Fruit fly (Drosophila melanogaster) whole organism, embryonic: ENCODE results near the gene CG32681.

Experiments used
- Abd-B ChIP-seq: fragments of 200-800 bp; sonication (Bioruptor generic); optimal IDR thresholded peaks from 2 replicates; lab custom pipeline; 2018; ENCODE audit warnings: missing biosample characterization, mild to moderate bottlenecking, missing genetic modification characterization, moderate library complexity
- Atf3 ChIP-seq: fragments of 200-800 bp; sonication (Bioruptor generic); optimal IDR thresholded peaks from 3 replicates; lab custom pipeline; 2016; ENCODE audit warnings: missing biosample characterization, missing genetic modification characterization
- Atf6 ChIP-seq: fragments of 200-800 bp; sonication (Bioruptor generic); IDR thresholded peaks from 2 replicates; pipeline ENCODE4 v1.3.6; 2022; ENCODE audit warnings: missing biosample characterization, missing genetic modification characterization
- Bteb2 ChIP-seq: fragments of 200-800 bp; sonication (Bioruptor generic); optimal IDR thresholded peaks from 2 replicates; lab custom pipeline; 2016; ENCODE audit warnings: missing biosample characterization, missing genetic modification characterization
- C15 ChIP-seq: fragments of 200-800 bp; sonication (Bioruptor generic); IDR thresholded peaks from 3 replicates; pipeline ENCODE4 v1.3.6; 2022; ENCODE audit warnings: missing biosample characterization, missing genetic modification characterization
- CG10462 ChIP-seq: fragments of 200-800 bp; sonication (Bioruptor generic); optimal IDR thresholded peaks from 2 replicates; lab custom pipeline; 2016; ENCODE audit warnings: missing biosample characterization, missing genetic modification characterization
- CG11085 ChIP-seq: fragments of 200-800 bp; sonication (Bioruptor generic); IDR thresholded peaks from 2 replicates; pipeline ENCODE4 v1.3.6; 2022; ENCODE audit warnings: missing biosample characterization, missing genetic modification characterization
- CG12104 ChIP-seq: fragments of 200-800 bp; sonication (Bioruptor generic); optimal IDR thresholded peaks from 3 replicates; lab custom pipeline; 2016; ENCODE audit warnings: missing biosample characterization, missing genetic modification characterization
- CG12659 ChIP-seq: fragments of 200-800 bp; sonication (Bioruptor generic); optimal IDR thresholded peaks from 3 replicates; lab custom pipeline; 2017; ENCODE audit warnings: mild to moderate bottlenecking, missing biosample characterization, missing genetic modification reagents, missing genetic modification characterization
- CG13624 ChIP-seq: fragments of 200-800 bp; sonication (Bioruptor generic); optimal IDR thresholded peaks from 2 replicates; lab custom pipeline; 2016; ENCODE audit warnings: missing biosample characterization, missing genetic modification characterization
- CG14014 ChIP-seq: fragments of 200-800 bp; sonication (Bioruptor generic); IDR thresholded peaks from 2 replicates; pipeline ENCODE4 v1.3.6; 2022; ENCODE audit warnings: missing biosample characterization, missing genetic modification characterization
- CG15514 ChIP-seq: fragments of 200-800 bp; sonication (Bioruptor generic); optimal IDR thresholded peaks from 3 replicates; lab custom pipeline; 2017; ENCODE audit warnings: missing biosample characterization, missing genetic modification characterization, mild to moderate bottlenecking, moderate library complexity, missing genetic modification reagents
- CG18619 ChIP-seq: fragments of 200-800 bp; sonication (Bioruptor generic); optimal IDR thresholded peaks from 3 replicates; lab custom pipeline; 2017; ENCODE audit warnings: missing biosample characterization, mild to moderate bottlenecking, missing genetic modification characterization
- CG2202 ChIP-seq: fragments of 200-800 bp; sonication (Bioruptor generic); optimal IDR thresholded peaks from 2 replicates; lab custom pipeline; 2018; ENCODE audit warnings: missing biosample characterization, mild to moderate bottlenecking, missing genetic modification characterization
- CG31365 ChIP-seq: fragments of 200-800 bp; sonication (Bioruptor generic); optimal IDR thresholded peaks from 2 replicates; lab custom pipeline; 2018; ENCODE audit warnings: missing biosample characterization, mild to moderate bottlenecking, missing genetic modification characterization
- CG34422 ChIP-seq: fragments of 200-800 bp; sonication (Bioruptor generic); IDR thresholded peaks from 3 replicates; pipeline ENCODE4 v1.3.6; 2022; ENCODE audit warnings: missing biosample characterization, missing genetic modification characterization
- CG4282 ChIP-seq: fragments of 200-800 bp; sonication (Bioruptor generic); optimal IDR thresholded peaks from 2 replicates; lab custom pipeline; 2016; ENCODE audit warnings: missing biosample characterization, missing genetic modification characterization
- CG4424 ChIP-seq: fragments of 200-800 bp; sonication (Bioruptor generic); optimal IDR thresholded peaks from 3 replicates; lab custom pipeline; 2016; ENCODE audit warnings: missing biosample characterization, missing genetic modification characterization
- CG7372 ChIP-seq: fragments of 200-800 bp; sonication (Bioruptor generic); IDR thresholded peaks from 2 replicates; pipeline ENCODE4 v1.3.6; 2022; ENCODE audit warnings: missing biosample characterization, missing genetic modification characterization
- CG9727 ChIP-seq: fragments of 200-800 bp; sonication (Bioruptor generic); optimal IDR thresholded peaks from 3 replicates; lab custom pipeline; 2017; ENCODE audit warnings: missing biosample characterization, mild to moderate bottlenecking, missing genetic modification characterization
- Doc3 ChIP-seq: fragments of 200-800 bp; sonication (Bioruptor generic); IDR thresholded peaks from 3 replicates; pipeline ENCODE4 v1.3.6; 2022; ENCODE audit warnings: missing biosample characterization, missing genetic modification characterization; ENCODE audit not compliant: partially characterized antibody
- Hand ChIP-seq: fragments of 200-800 bp; sonication (Bioruptor generic); optimal IDR thresholded peaks from 2 replicates; lab custom pipeline; 2017; ENCODE audit warnings: mild to moderate bottlenecking, missing biosample characterization, missing genetic modification reagents, missing genetic modification characterization
- HmgZ ChIP-seq: fragments of 200-800 bp; sonication (Bioruptor generic); optimal IDR thresholded peaks from 2 replicates; lab custom pipeline; 2018; ENCODE audit warnings: missing biosample characterization, mild to moderate bottlenecking, missing genetic modification characterization
- Hr3 ChIP-seq: fragments of 200-800 bp; sonication (Bioruptor generic); optimal IDR thresholded peaks from 3 replicates; lab custom pipeline; 2016; ENCODE audit warnings: missing biosample characterization, missing genetic modification characterization
- Lim3 ChIP-seq: fragments of 200-800 bp; sonication (Bioruptor generic); IDR thresholded peaks from 2 replicates; pipeline ENCODE4 v1.3.6; 2022; ENCODE audit warnings: missing biosample characterization, missing genetic modification characterization
- Optix ChIP-seq: fragments of 200-800 bp; sonication (Bioruptor generic); IDR thresholded peaks from 3 replicates; pipeline ENCODE4 v1.3.6; 2022; ENCODE audit warnings: missing biosample characterization, missing genetic modification characterization
- Side ChIP-seq: fragments of 200-800 bp; sonication (Bioruptor generic); optimal IDR thresholded peaks from 2 replicates; lab custom pipeline; 2016; ENCODE audit warnings: missing biosample characterization, missing genetic modification characterization
- Stat92E ChIP-seq, 3 experiments: fragments of >200 bp in 2 of 3; fragments of 200-800 bp in 1 of 3; sonication (Bioruptor generic) in 1 of 3; optimal IDR thresholded peaks; 2 replicates each; lab custom pipeline; 2017 to 2019; ENCODE audit warnings: missing biosample characterization in 3 of 3, missing genetic modification characterization in 3 of 3, mild to moderate bottlenecking in 1 of 3, moderate library complexity in 1 of 3
- Taf1 ChIP-seq: fragments of 200-800 bp; sonication (Bioruptor generic); IDR thresholded peaks from 2 replicates; pipeline ENCODE4 v1.3.6; 2022; ENCODE audit warnings: missing biosample characterization, missing genetic modification characterization
- YL-1 ChIP-seq: fragments of 200-800 bp; sonication (Bioruptor generic); optimal IDR thresholded peaks from 3 replicates; lab custom pipeline; 2017; ENCODE audit warnings: missing biosample characterization, mild to moderate bottlenecking, missing genetic modification characterization
- amos ChIP-seq: fragments of 200-800 bp; sonication (Bioruptor generic); IDR thresholded peaks from 2 replicates; pipeline ENCODE4 v1.3.6; 2022; ENCODE audit warnings: missing biosample characterization, missing genetic modification characterization; ENCODE audit not compliant: partially characterized antibody
- aop ChIP-seq: fragments of 200-800 bp; sonication (Bioruptor generic); IDR thresholded peaks from 2 replicates; pipeline ENCODE4 v1.3.6; 2022; ENCODE audit warnings: missing biosample characterization, missing genetic modification characterization
- bcd ChIP-seq: fragments of 200-800 bp; sonication (Bioruptor generic); optimal IDR thresholded peaks from 2 replicates; lab custom pipeline; 2017; ENCODE audit warnings: missing biosample characterization, mild to moderate bottlenecking, missing genetic modification characterization
- bigmax ChIP-seq: fragments of 200-800 bp; sonication (Bioruptor generic); optimal IDR thresholded peaks from 2 replicates; lab custom pipeline; 2018; ENCODE audit warnings: missing biosample characterization, mild to moderate bottlenecking, missing genetic modification characterization
- corto ChIP-seq: fragments of 200-800 bp; sonication (Bioruptor generic); optimal IDR thresholded peaks from 2 replicates; lab custom pipeline; 2016; ENCODE audit warnings: missing biosample characterization, mild to moderate bottlenecking, missing genetic modification characterization, moderate library complexity
- ems ChIP-seq: fragments of 200-800 bp; sonication (Bioruptor generic); optimal IDR thresholded peaks from 3 replicates; lab custom pipeline; 2016; ENCODE audit warnings: missing biosample characterization, missing genetic modification characterization
- en ChIP-seq: fragments of 200-800 bp; sonication (Bioruptor generic); optimal IDR thresholded peaks from 2 replicates; lab custom pipeline; 2016; ENCODE audit warnings: missing biosample characterization, missing genetic modification characterization
- fd3F ChIP-seq: fragments of 200-800 bp; sonication (Bioruptor generic); optimal IDR thresholded peaks from 2 replicates; lab custom pipeline; 2018; ENCODE audit warnings: missing biosample characterization, mild to moderate bottlenecking, missing genetic modification characterization, moderate library complexity
- her ChIP-seq: fragments of 200-800 bp; sonication (Bioruptor generic); optimal IDR thresholded peaks from 2 replicates; lab custom pipeline; 2016; ENCODE audit warnings: missing biosample characterization, missing genetic modification characterization
- kay ChIP-seq: fragments of 200-800 bp; sonication (Bioruptor generic); optimal IDR thresholded peaks from 2 replicates; lab custom pipeline; 2016; ENCODE audit warnings: missing biosample characterization, missing genetic modification characterization
- p53 ChIP-seq: fragments of 200-800 bp; sonication (Bioruptor generic); optimal IDR thresholded peaks from 2 replicates; lab custom pipeline; 2016; ENCODE audit warnings: missing biosample characterization, missing genetic modification characterization
- row ChIP-seq: fragments of 200-800 bp; sonication (Bioruptor generic); IDR thresholded peaks from 3 replicates; pipeline ENCODE4 v1.3.6; 2022; ENCODE audit warnings: missing biosample characterization, missing genetic modification characterization
- sens ChIP-seq: fragments of 200-800 bp; sonication (Bioruptor generic); peaks from one replicate; lab custom pipeline; 2016; ENCODE audit warnings: missing biosample characterization, missing genetic modification characterization
- ssp ChIP-seq: fragments of 200-800 bp; sonication (Bioruptor generic); IDR thresholded peaks from 2 replicates; pipeline ENCODE4 v1.3.6; 2022; ENCODE audit warnings: missing biosample characterization, missing genetic modification characterization
- tio ChIP-seq: fragments of 200-800 bp; sonication (Bioruptor generic); optimal IDR thresholded peaks from 2 replicates; lab custom pipeline; 2017; ENCODE audit warnings: missing biosample characterization, missing genetic modification characterization, inconsistent platforms
- trem ChIP-seq: fragments of 200-800 bp; optimal IDR thresholded peaks from 3 replicates; lab custom pipeline; 2019; ENCODE audit warnings: missing biosample characterization, mild to moderate bottlenecking, missing genetic modification characterization, moderate library complexity
- z ChIP-seq: fragments of 200-800 bp; sonication (Bioruptor generic); IDR thresholded peaks from 3 replicates; pipeline ENCODE4 v1.3.6; 2022; ENCODE audit warnings: missing biosample characterization, missing genetic modification characterization
- zfh2 ChIP-seq: fragments of 200-800 bp; sonication (Bioruptor generic); optimal IDR thresholded peaks from 2 replicates; lab custom pipeline; 2016; ENCODE audit warnings: missing biosample characterization, missing genetic modification characterization

The CG32681 gene

dm6 chrX:10387672-10388071, 6.5 kb upstream of the CG32681 start (continued):
- peak; percentile 5 for TF ChIP-seq Side (GFP tag; lab: Kevin White, UChicago)
- TF ChIP-seq kay (GFP tag; lab: Kevin White, UChicago) = no peak
- no peak for TF ChIP-seq Stat92E (GFP tag; optimal IDR thresholded peaks at IDR 0.05; lab: Kevin White, UChicago)
- TF ChIP-seq ems (GFP tag; lab: Kevin White, UChicago) = peak; percentile 38
- peak; percentile 0 for TF ChIP-seq CG4424 (GFP tag; lab: Kevin White, UChicago)
- peak; percentile 37 for TF ChIP-seq fd3F (GFP tag; lab: Kevin White, UChicago)
- peak; percentile 24 for TF ChIP-seq CG18619 (GFP tag; lab: Kevin White, UChicago)
- 0 out of 3 replicates have a peak, but pooled peaks have one; percentile 41 for TF ChIP-seq C15 (GFP tag; lab: Robert Waterston, UW)
- no peak for TF ChIP-seq CG4282 (GFP tag; lab: Kevin White, UChicago)
- TF ChIP-seq ssp (GFP tag; lab: Robert Waterston, UW) = peak; percentile 31; the same call in 1 of the 2 replicates
- no peak for TF ChIP-seq Taf1 (GFP tag; lab: Robert Waterston, UW)
- no peak for TF ChIP-seq CG12104
- no peak for TF ChIP-seq Hr3 (GFP tag; lab: Kevin White, UChicago)
- TF ChIP-seq Optix = peak; percentile 46; the same call in 1 of the 3 replicates
- TF ChIP-seq her (GFP tag; lab: Kevin White, UChicago) = peak; percentile 8
- no peak for TF ChIP-seq p53 (GFP tag; lab: Kevin White, UChicago)
- TF ChIP-seq tio (GFP tag; lab: Kevin White, UChicago) = peak; percentile 7
- TF ChIP-seq corto (GFP tag; lab: Kevin White, UChicago) = no peak
- TF ChIP-seq trem (tag; lab: Kevin White, UChicago) = no peak
- no peak for TF ChIP-seq Lim3 (GFP tag; lab: Robert Waterston, UW)
- peak; percentile 70 for TF ChIP-seq sens (GFP tag; lab: Kevin White, UChicago)
- no peak for TF ChIP-seq Bteb2 (GFP tag; lab: Kevin White, UChicago)
- no peak for TF ChIP-seq amos (GFP tag; lab: Robert Waterston, UW)
- TF ChIP-seq CG34422 (GFP tag; lab: Robert Waterston, UW) = 0 out of 3 replicates have a peak, but pooled peaks have one; percentile 31
- TF ChIP-seq zfh2 (GFP tag; lab: Kevin White, UChicago) = peak; percentile 49
- no peak for TF ChIP-seq en (GFP tag; lab: Kevin White, UChicago)
- peak; percentile 10 for TF ChIP-seq CG31365
- peak; percentile 19 for TF ChIP-seq Abd-B (GFP tag; lab: Kevin White, UChicago)
- no peak for TF ChIP-seq Hand
- no peak for TF ChIP-seq CG2202
- no peak for TF ChIP-seq Doc3
- peak; percentile 63 for TF ChIP-seq row (GFP tag; lab: Robert Waterston, UW)
- TF ChIP-seq CG7372 (GFP tag; lab: Robert Waterston, UW) = 0 out of 2 replicates have a peak, but pooled peaks have one; percentile 27
- TF ChIP-seq CG9727 (GFP tag; lab: Kevin White, UChicago) = peak; percentile 31
- TF ChIP-seq HmgZ (tag; lab: Kevin White, UChicago) = peak; percentile 5
- TF ChIP-seq Atf3 (GFP tag; lab: Kevin White, UChicago) = no peak
- TF ChIP-seq YL-1 (GFP tag; lab: Kevin White, UChicago) = no peak
- peak; percentile 54 for TF ChIP-seq CG14014 (GFP tag; lab: Robert Waterston, UW)
- TF ChIP-seq z (GFP tag; lab: Robert Waterston, UW) = no peak
- TF ChIP-seq CG15514 = peak; percentile 1
- TF ChIP-seq CG13624 = peak; percentile 16
- TF ChIP-seq CG10462 (GFP tag; lab: Kevin White, UChicago) = no peak
- TF ChIP-seq CG11085 (GFP tag; lab: Robert Waterston, UW) = no peak
- TF ChIP-seq Atf6 (GFP tag; lab: Robert Waterston, UW) = peak; percentile 51; the same call in 1 of the 2 replicates
- TF ChIP-seq aop (GFP tag; lab: Robert Waterston, UW) = no peak
- peak; percentile 18 for TF ChIP-seq bcd (GFP tag; lab: Kevin White, UChicago)
- TF ChIP-seq bigmax (GFP tag; lab: Kevin White, UChicago) = no peak
- TF ChIP-seq CG12659 (GFP tag; lab: Kevin White, UChicago) = peak; percentile 29
- TF ChIP-seq, all 482 proteins: peak for 165
